Fruit fly (Drosophila melanogaster) whole organism, embryonic: ENCODE results near the gene CG6028.
A peak's percentile ranks its signal among the peaks of the same experiment; 100 is the strongest.

Source experiments
- CG10979 ChIP-seq: fragments of 200-800 bp; sonication (Bioruptor generic); optimal IDR thresholded peaks from 2 replicates; lab custom pipeline; 2018; ENCODE audit warnings: missing biosample characterization, mild to moderate bottlenecking, missing genetic modification characterization, moderate library complexity
- CG11085 ChIP-seq: fragments of 200-800 bp; sonication (Bioruptor generic); IDR thresholded peaks from 2 replicates; pipeline ENCODE4 v1.3.6; 2022; ENCODE audit warnings: missing biosample characterization, missing genetic modification characterization
- CG11560 ChIP-seq: fragments of 200-800 bp; sonication (Bioruptor generic); IDR thresholded peaks from 3 replicates; pipeline ENCODE4 v1.3.6; 2022; ENCODE audit warnings: missing biosample characterization, missing genetic modification characterization
- CG12744 ChIP-seq: fragments of 200-800 bp; sonication (Bioruptor generic); optimal IDR thresholded peaks from 2 replicates; lab custom pipeline; 2016; ENCODE audit warnings: missing biosample characterization, missing genetic modification characterization
- CG14014 ChIP-seq: fragments of 200-800 bp; sonication (Bioruptor generic); IDR thresholded peaks from 2 replicates; pipeline ENCODE4 v1.3.6; 2022; ENCODE audit warnings: missing biosample characterization, missing genetic modification characterization
- CG17568 ChIP-seq: fragments of 200-800 bp; sonication (Bioruptor generic); optimal IDR thresholded peaks from 2 replicates; lab custom pipeline; 2018; ENCODE audit warnings: missing biosample characterization, mild to moderate bottlenecking, missing genetic modification characterization, moderate library complexity
- CG17612 ChIP-seq: fragments of 200-800 bp; sonication (Bioruptor generic); IDR thresholded peaks from 2 replicates; pipeline ENCODE4 v1.3.6; 2022; ENCODE audit warnings: missing biosample characterization, missing genetic modification characterization
- CG18011 ChIP-seq: fragments of 200-800 bp; sonication (Bioruptor generic); optimal IDR thresholded peaks from 2 replicates; lab custom pipeline; 2017; ENCODE audit warnings: missing biosample characterization, missing genetic modification characterization, mild to moderate bottlenecking, moderate library complexity, missing genotype
- CG2199 ChIP-seq: fragments of 200-800 bp; sonication (Bioruptor generic); IDR thresholded peaks from 3 replicates; pipeline ENCODE4 v1.3.6; 2022; ENCODE audit warnings: missing biosample characterization, missing genetic modification characterization
- CG30020 ChIP-seq: fragments of 200-800 bp; optimal IDR thresholded peaks from 2 replicates; lab custom pipeline; 2019; ENCODE audit warnings: missing biosample characterization, mild to moderate bottlenecking, missing genetic modification characterization, moderate library complexity
- CG3281 ChIP-seq: fragments of 200-800 bp; sonication (Bioruptor generic); optimal IDR thresholded peaks from 3 replicates; lab custom pipeline; 2017; ENCODE audit warnings: missing biosample characterization, mild to moderate bottlenecking, missing genetic modification characterization
- CG33213 ChIP-seq: fragments of 200-800 bp; sonication (Bioruptor generic); optimal IDR thresholded peaks from 3 replicates; lab custom pipeline; 2016; ENCODE audit warnings: missing biosample characterization, missing genetic modification characterization
- CG34224 ChIP-seq: fragments of 200-800 bp; sonication (Bioruptor generic); IDR thresholded peaks from 3 replicates; pipeline ENCODE4 v1.3.6; 2022; ENCODE audit warnings: missing biosample characterization, missing genetic modification characterization; ENCODE audit not compliant: partially characterized antibody
- CG43689 ChIP-seq: fragments of 200-800 bp; sonication (Bioruptor generic); IDR thresholded peaks from 2 replicates; pipeline ENCODE4 v1.3.6; 2022; ENCODE audit warnings: missing biosample characterization, missing genetic modification characterization
- CG6689 ChIP-seq: fragments of 200-800 bp; sonication (Bioruptor generic); IDR thresholded peaks from 2 replicates; pipeline ENCODE4 v1.3.6; 2022; ENCODE audit warnings: missing biosample characterization, missing genetic modification characterization
- CG9609 ChIP-seq: fragments of 200-800 bp; sonication (Bioruptor generic); optimal IDR thresholded peaks from 3 replicates; lab custom pipeline; 2016; ENCODE audit warnings: missing biosample characterization, missing genetic modification characterization
- Dad ChIP-seq: fragments of 200-800 bp; sonication (Bioruptor generic); optimal IDR thresholded peaks from 3 replicates; lab custom pipeline; 2016; ENCODE audit warnings: missing biosample characterization, missing genetic modification characterization
- Dbx ChIP-seq: fragments of 200-800 bp; sonication (Bioruptor generic); IDR thresholded peaks from 3 replicates; pipeline ENCODE4 v1.3.6; 2022; ENCODE audit warnings: missing biosample characterization, missing genetic modification characterization
- Deaf1 ChIP-seq: fragments of 200-800 bp; optimal IDR thresholded peaks from 3 replicates; lab custom pipeline; 2019; ENCODE audit warnings: missing biosample characterization, mild to moderate bottlenecking, missing genetic modification characterization, moderate library complexity
- Dfd ChIP-seq, 2 experiments: fragments of >200 bp; optimal IDR thresholded peaks; 2 replicates each; lab custom pipeline; 2017; ENCODE audit warnings: missing biosample characterization in 2 of 2, missing genetic modification characterization in 2 of 2
- Doc2 ChIP-seq: fragments of 200-800 bp; sonication (Bioruptor generic); IDR thresholded peaks from 2 replicates; pipeline ENCODE4 v1.3.6; 2022; ENCODE audit warnings: missing biosample characterization, missing genetic modification characterization
- Eip74EF ChIP-seq, 2 experiments: fragments of 200-800 bp in 1 of 2; fragments of >200 bp in 1 of 2; sonication (Bioruptor generic) in 1 of 2; optimal IDR thresholded peaks; 2 replicates each; lab custom pipeline; 2017 to 2019; ENCODE audit warnings: missing biosample characterization in 2 of 2, missing genetic modification characterization in 2 of 2, mild to moderate bottlenecking in 1 of 2, moderate library complexity in 1 of 2
- Elba2 ChIP-seq: fragments of 200-800 bp; sonication (Bioruptor generic); optimal IDR thresholded peaks from 3 replicates; lab custom pipeline; 2016; ENCODE audit warnings: missing biosample characterization, missing genetic modification characterization
- Kr ChIP-seq: fragments of 200-800 bp; sonication (Bioruptor generic); optimal IDR thresholded peaks from 2 replicates; lab custom pipeline; 2017; ENCODE audit warnings: missing biosample characterization, mild to moderate bottlenecking, missing genetic modification characterization
- Mes4 ChIP-seq: fragments of 200-800 bp; sonication (Bioruptor generic); optimal IDR thresholded peaks from 2 replicates; lab custom pipeline; 2016; ENCODE audit warnings: missing biosample characterization, missing genetic modification characterization
- Neu2 ChIP-seq: fragments of 200-800 bp; sonication (Bioruptor generic); optimal IDR thresholded peaks from 3 replicates; lab custom pipeline; 2016; ENCODE audit warnings: missing biosample characterization, missing genetic modification characterization, borderline replicate concordance
- Oaz ChIP-seq: fragments of 200-800 bp; sonication (Bioruptor generic); IDR thresholded peaks from 2 replicates; pipeline ENCODE4 v1.3.6; 2022; ENCODE audit warnings: missing biosample characterization, missing genetic modification characterization
- Ravus ChIP-seq: fragments of 200-800 bp; sonication (Bioruptor generic); IDR thresholded peaks from 2 replicates; pipeline ENCODE4 v1.3.6; 2022; ENCODE audit warnings: missing biosample characterization, missing genetic modification characterization
- Rfx ChIP-seq: fragments of 200-800 bp; sonication (Bioruptor generic); IDR thresholded peaks from 2 replicates; pipeline ENCODE4 v1.3.6; 2022; ENCODE audit warnings: missing biosample characterization, missing genetic modification characterization
- Sox100B ChIP-seq: fragments of 200-800 bp; sonication (Bioruptor generic); optimal IDR thresholded peaks from 3 replicates; lab custom pipeline; 2018; ENCODE audit warnings: missing biosample characterization, mild to moderate bottlenecking, missing genetic modification characterization
- YL-1 ChIP-seq: fragments of 200-800 bp; sonication (Bioruptor generic); optimal IDR thresholded peaks from 3 replicates; lab custom pipeline; 2017; ENCODE audit warnings: missing biosample characterization, mild to moderate bottlenecking, missing genetic modification characterization
- ac ChIP-seq: fragments of 200-800 bp; sonication (Bioruptor generic); optimal IDR thresholded peaks from 3 replicates; lab custom pipeline; 2017; ENCODE audit warnings: missing biosample characterization, mild to moderate bottlenecking, missing genetic modification characterization
- amos ChIP-seq: fragments of 200-800 bp; sonication (Bioruptor generic); IDR thresholded peaks from 2 replicates; pipeline ENCODE4 v1.3.6; 2022; ENCODE audit warnings: missing biosample characterization, missing genetic modification characterization; ENCODE audit not compliant: partially characterized antibody
- bbx ChIP-seq: fragments of 200-800 bp; sonication (Bioruptor generic); IDR thresholded peaks from 2 replicates; pipeline ENCODE4 v1.3.6; 2022; ENCODE audit warnings: missing biosample characterization, missing genetic modification characterization; ENCODE audit not compliant: partially characterized antibody
- danr ChIP-seq: fragments of 200-800 bp; sonication (Bioruptor generic); IDR thresholded peaks from 2 replicates; pipeline ENCODE4 v1.3.6; 2022; ENCODE audit warnings: missing biosample characterization, missing genetic modification characterization
- dysf ChIP-seq: fragments of 200-800 bp; sonication (Bioruptor generic); IDR thresholded peaks from 3 replicates; pipeline ENCODE4 v1.3.6; 2022; ENCODE audit warnings: missing biosample characterization, missing genetic modification characterization
- h ChIP-seq: fragments of >200 bp; optimal IDR thresholded peaks from 2 replicates; lab custom pipeline; 2017
- lab ChIP-seq: fragments of 200-800 bp; sonication (Bioruptor generic); optimal IDR thresholded peaks from 3 replicates; lab custom pipeline; 2017; ENCODE audit warnings: missing biosample characterization, missing genetic modification characterization, mild to moderate bottlenecking, moderate library complexity, missing genetic modification reagents
- mirr ChIP-seq: fragments of 200-800 bp; sonication (Bioruptor generic); optimal IDR thresholded peaks from 3 replicates; lab custom pipeline; 2018; ENCODE audit warnings: missing biosample characterization, mild to moderate bottlenecking, missing genetic modification characterization
- oc ChIP-seq: fragments of 200-800 bp; sonication (Bioruptor generic); optimal IDR thresholded peaks from 2 replicates; lab custom pipeline; 2018; ENCODE audit warnings: missing biosample characterization, mild to moderate bottlenecking, missing genetic modification characterization, moderate library complexity
- odd ChIP-seq: fragments of 200-800 bp; sonication (Bioruptor generic); optimal IDR thresholded peaks from 2 replicates; lab custom pipeline; 2017; ENCODE audit warnings: missing biosample characterization, mild to moderate bottlenecking, missing genetic modification characterization
- onecut ChIP-seq: fragments of 200-800 bp; sonication (Bioruptor generic); IDR thresholded peaks from 2 replicates; pipeline ENCODE4 v1.3.6; 2022; ENCODE audit warnings: missing biosample characterization, missing genetic modification characterization
- p53 ChIP-seq: fragments of 200-800 bp; sonication (Bioruptor generic); optimal IDR thresholded peaks from 2 replicates; lab custom pipeline; 2016; ENCODE audit warnings: missing biosample characterization, missing genetic modification characterization
- salm ChIP-seq: fragments of 200-800 bp; sonication (Bioruptor generic); optimal IDR thresholded peaks from 2 replicates; lab custom pipeline; 2018; ENCODE audit warnings: missing biosample characterization, mild to moderate bottlenecking, missing genetic modification characterization
- sens ChIP-seq: fragments of 200-800 bp; sonication (Bioruptor generic); peaks from one replicate; lab custom pipeline; 2016; ENCODE audit warnings: missing biosample characterization, missing genetic modification characterization
- shn ChIP-seq: fragments of 200-800 bp; sonication (Bioruptor generic); optimal IDR thresholded peaks from 3 replicates; lab custom pipeline; 2016; ENCODE audit warnings: missing biosample characterization, missing genetic modification characterization
- sisA ChIP-seq: fragments of 200-800 bp; sonication (Bioruptor generic); IDR thresholded peaks from 2 replicates; pipeline ENCODE4 v1.3.6; 2022; ENCODE audit warnings: missing biosample characterization, missing genetic modification characterization
- toy ChIP-seq: fragments of 200-800 bp; sonication (Bioruptor generic); IDR thresholded peaks from 2 replicates; pipeline ENCODE4 v1.3.6; 2022; ENCODE audit warnings: missing biosample characterization, missing genetic modification characterization
- tup ChIP-seq: fragments of 200-800 bp; sonication (Bioruptor generic); optimal IDR thresholded peaks from 2 replicates; lab custom pipeline; 2016; ENCODE audit warnings: missing biosample characterization, mild to moderate bottlenecking, missing genetic modification characterization, moderate library complexity
- unc-4 ChIP-seq: fragments of 200-800 bp; sonication (Bioruptor generic); IDR thresholded peaks from 2 replicates; pipeline ENCODE4 v1.3.6; 2022; ENCODE audit warnings: missing biosample characterization, missing genetic modification characterization; ENCODE audit not compliant: partially characterized antibody
- vfl ChIP-seq: fragments of 200-800 bp; sonication (Bioruptor generic); optimal IDR thresholded peaks from 2 replicates; lab custom pipeline; 2016; ENCODE audit warnings: missing biosample characterization, missing genetic modification characterization

CG6028 gene

dm6 chr3R:22041625-22042282 is 16.4 kb upstream of the CG6028 start, which contains the start of gene how (continued):
- TF ChIP-seq CG17568 (GFP tag; lab: Kevin White, UChicago) (no peak), Rfx (0 out of 2 replicates have a peak, but pooled peaks have one; percentile 12), CG34224 (peak; percentile 48; the same call in 1 of the 3 replicates), oc (tag; lab: Kevin White, UChicago) (peak; percentile 21), lab (GFP tag; lab: Kevin White, UChicago) (peak; percentile 36), onecut (no peak), CG10979 (tag; lab: Kevin White, UChicago) (peak; percentile 14), CG3281 (GFP tag; lab: Kevin White, UChicago) (peak; percentile 47), toy (GFP tag; lab: Robert Waterston, UW) (no peak), sisA (GFP tag; lab: Robert Waterston, UW) (no peak), CG43689 (GFP tag; lab: Robert Waterston, UW) (no peak), CG12744 (no peak), danr (no peak), Deaf1 (tag; lab: Kevin White, UChicago) (no peak), dysf (no peak), vfl (no peak), Sox100B (peak; percentile 20), CG9609 (GFP tag; lab: Kevin White, UChicago) (no peak), tup (peak; percentile 2), Dbx (GFP tag; lab: Robert Waterston, UW) (no peak), Doc2 (GFP tag; lab: Robert Waterston, UW) (no peak), ac (GFP tag; lab: Kevin White, UChicago) (no peak), CG2199 (GFP tag; lab: Robert Waterston, UW) (no peak), odd (GFP tag; lab: Kevin White, UChicago) (no peak), CG11560 (tag; lab: Robert Waterston, UW) (no peak), h (no peak), Oaz (GFP tag; lab: Robert Waterston, UW) (no peak), Eip74EF (GFP tag; optimal IDR thresholded peaks at IDR 0.05; lab: Kevin White, UChicago) (no peak), CG33213 (GFP tag; lab: Kevin White, UChicago) (no peak), shn (peak; percentile 11), Dad (no peak), sens (peak; percentile 83), Mes4 (GFP tag; lab: Kevin White, UChicago) (no peak), CG17612 (no peak), Ravus (GFP tag; lab: Robert Waterston, UW) (no peak), unc-4 (GFP tag; lab: Robert Waterston, UW) (no peak), CG18011 (GFP tag; lab: Kevin White, UChicago) (no peak), CG30020 (tag; lab: Kevin White, UChicago) (peak; percentile 22), salm (tag; lab: Kevin White, UChicago) (no peak), bbx (GFP tag; lab: Robert Waterston, UW) (no peak), CG11085 (GFP tag; lab: Robert Waterston, UW) (no peak), mirr (no peak), Elba2 (no peak), CG14014 (GFP tag; lab: Robert Waterston, UW) (no peak), p53 (no peak), CG6689 (GFP tag; lab: Robert Waterston, UW) (peak; percentile 100), amos (no peak), YL-1 (GFP tag; lab: Kevin White, UChicago) (no peak), Kr (no peak), Neu2 (no peak), Dfd (GFP tag; optimal IDR thresholded peaks at IDR 0.05; lab: Kevin White, UChicago) (no peak)
